Fruit fly (Drosophila melanogaster): ENCODE data around the gene cDIP.

The cDIP gene

dm6 chr3R:21184373-21185132 lies 23.7 kb upstream of the cDIP start (continued):
- TF ChIP-seq CG11398 (GFP tag; optimal IDR thresholded peaks at IDR 0.05) (peak; percentile 65), MESR4 (GFP tag; optimal IDR thresholded peaks at IDR 0.05) (no peak), wor (GFP tag; IDR thresholded peaks at IDR 0.05) (no peak; the same call in 1 of the 2 replicates), Sox100B (GFP tag; optimal IDR thresholded peaks at IDR 0.05) (peak; percentile 55), fru (optimal IDR thresholded peaks at IDR 0.05) (no peak), CG1792 (GFP tag; optimal IDR thresholded peaks at IDR 0.05) (peak; percentile 54), crc (GFP tag; optimal IDR thresholded peaks at IDR 0.05) (peak; percentile 29), bowl (GFP tag; IDR thresholded peaks at IDR 0.05) (no peak), CG10209 (GFP tag; optimal IDR thresholded peaks at IDR 0.05) (peak; percentile 65), ato (GFP tag; IDR thresholded peaks at IDR 0.05; ENCODE audit: partially characterized antibody) (0 out of 2 replicates have a peak, but pooled peaks have one; percentile 34), B-H1 (GFP tag; IDR thresholded peaks at IDR 0.05) (no peak), CG12104 (GFP tag; optimal IDR thresholded peaks at IDR 0.05) (peak; percentile 66), ken (GFP tag; IDR thresholded peaks at IDR 0.05) (peak; percentile 77), Scr (GFP tag; IDR thresholded peaks at IDR 0.05; ENCODE audit: partially characterized antibody) (peak; percentile 36; the same call in 1 of the 2 replicates), CG16779 (GFP tag; IDR thresholded peaks at IDR 0.05) (peak; percentile 55; the same call in 1 of the 2 replicates), CG14050 (GFP tag; IDR thresholded peaks at IDR 0.05) (peak; percentile 50; the same call in 2 of the 3 replicates), slp2 (GFP tag; optimal IDR thresholded peaks at IDR 0.05) (peak; percentile 68), gcm (GFP tag; optimal IDR thresholded peaks at IDR 0.05) (peak; percentile 25), CG2120 (GFP tag; optimal IDR thresholded peaks at IDR 0.05) (peak; percentile 61), ERR (GFP tag; optimal IDR thresholded peaks at IDR 0.05) (peak; percentile 37), dan (GFP tag; IDR thresholded peaks at IDR 0.05) (no peak), Med (GFP tag) (peak; percentile 98), CG10274 (GFP tag; optimal IDR thresholded peaks at IDR 0.05) (peak; percentile 63), BEAF-32 (GFP tag; optimal IDR thresholded peaks at IDR 0.05) (peak; percentile 25), eve (GFP tag; optimal IDR thresholded peaks at IDR 0.05) (peak in 1 of 2 experiments; percentile 22), CG10654 (GFP tag; optimal IDR thresholded peaks at IDR 0.05) (peak; percentile 34), ham (GFP tag; IDR thresholded peaks at IDR 0.05) (peak; percentile 38; the same call in 1 of the 2 replicates), Adf1 (GFP tag; IDR thresholded peaks at IDR 0.05) (peak; percentile 18; the same call in 1 of the 2 replicates), nom (GFP tag; optimal IDR thresholded peaks at IDR 0.05) (no peak), CG43689 (GFP tag; IDR thresholded peaks at IDR 0.05) (no peak), jumu (GFP tag; optimal IDR thresholded peaks at IDR 0.05) (peak; percentile 61), C15 (GFP tag; IDR thresholded peaks at IDR 0.05) (0 out of 3 replicates have a peak, but pooled peaks have one; percentile 30), CG7839 (tag; optimal IDR thresholded peaks at IDR 0.05) (peak; percentile 73), toy (GFP tag; IDR thresholded peaks at IDR 0.05) (no peak), seq (GFP tag; IDR thresholded peaks at IDR 0.05) (peak; percentile 50; the same call in 1 of the 2 replicates), tll (GFP tag; optimal IDR thresholded peaks at IDR 0.05) (no peak), CG6813 (GFP tag; optimal IDR thresholded peaks at IDR 0.05) (peak; percentile 0), CG4854 (GFP tag; optimal IDR thresholded peaks at IDR 0.05) (peak; percentile 85), Dp (GFP tag; optimal IDR thresholded peaks at IDR 0.05) (peak; percentile 96), ci (GFP tag; IDR thresholded peaks at IDR 0.05) (peak; percentile 89), inv (GFP tag; IDR thresholded peaks at IDR 0.05; ENCODE audit: partially characterized antibody) (no peak; the same call in 1 of the 2 replicates), ac (GFP tag; optimal IDR thresholded peaks at IDR 0.05) (no peak), ash1 (GFP tag; optimal IDR thresholded peaks at IDR 0.05) (peak; percentile 36), tgo (GFP tag; IDR thresholded peaks at IDR 0.05) (peak; percentile 66), Drgx (GFP tag; IDR thresholded peaks at IDR 0.05) (peak; percentile 33; the same call in 1 of the 2 replicates), CG14860 (GFP tag; IDR thresholded peaks at IDR 0.05; ENCODE audit: partially characterized antibody) (no peak), ttk (GFP tag; IDR thresholded peaks at IDR 0.05) (peak; percentile 73), gsb-n (tag; optimal IDR thresholded peaks at IDR 0.05) (peak; percentile 12), CG15073 (GFP tag; optimal IDR thresholded peaks at IDR 0.05) (no peak)

All from whole organism, embryonic.